Fruit fly (Drosophila melanogaster): ENCODE results near the gene Gal.

DNA sequence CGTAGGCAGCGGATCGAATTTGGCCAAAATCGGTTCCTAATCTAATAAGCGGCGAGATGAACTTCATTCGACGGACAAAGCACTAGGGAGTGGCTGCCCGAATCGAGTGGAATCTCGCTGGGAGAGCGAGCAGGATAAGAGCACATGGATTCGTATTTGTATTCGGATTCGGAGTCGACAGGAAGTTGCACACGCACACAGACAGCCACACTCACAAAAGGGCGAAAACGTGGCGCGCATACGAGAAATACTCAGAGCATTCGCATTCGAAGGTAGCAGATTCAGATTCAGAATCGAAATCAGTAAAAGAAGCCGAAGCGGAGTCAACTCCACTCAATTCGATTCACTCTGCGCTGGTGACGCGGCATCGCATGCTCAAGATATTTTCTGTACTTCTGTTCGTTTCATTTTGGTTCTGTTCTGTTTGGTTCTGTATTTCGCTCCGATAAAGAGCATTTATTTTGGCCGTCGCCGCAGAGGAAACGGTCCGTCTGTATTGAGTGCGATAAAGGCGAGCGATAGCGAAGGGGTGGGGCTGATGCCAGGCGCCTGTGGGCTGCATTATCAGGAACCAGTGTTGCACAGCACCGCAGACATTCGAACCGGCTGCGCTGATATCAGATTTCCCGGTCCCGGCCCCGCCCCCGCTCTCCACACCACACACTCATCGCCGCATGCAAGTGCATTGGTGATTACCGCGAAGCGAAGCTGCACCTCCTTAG lies 28.1 kb downstream of the Gal start:
- no peak for TF ChIP-seq CG8478 (optimal IDR thresholded peaks at IDR 0.05)
- TF ChIP-seq CTCF (optimal IDR thresholded peaks at IDR 0.05), result no peak

Measured in S2 (cell line).